Worm (Caenorhabditis elegans) whole organism, L3 larva: ENCODE data around the gene F58A6.1.

ENCODE experiments used
- R02D3.7 ChIP-seq: fragments of 150-350 bp; optimal IDR thresholded peaks from 2 replicates; lab custom pipeline; 2014; ENCODE audit warnings: missing biosample characterization, missing genetic modification characterization
- ZK546.5 ChIP-seq: sonication (generic microtip); optimal IDR thresholded peaks from 2 replicates; lab custom pipeline; 2017; ENCODE audit warnings: missing biosample characterization, missing genetic modification characterization
- aly-2 ChIP-seq: fragments of 150-350 bp; optimal IDR thresholded peaks from 2 replicates; lab custom pipeline; 2014; ENCODE audit warnings: missing biosample characterization, missing genetic modification characterization
- ama-1 ChIP-seq: fragments of 150-350 bp; optimal IDR thresholded peaks from 2 replicates; lab custom pipeline; 2018
- ceh-16 ChIP-seq: sonication (generic microtip); optimal IDR thresholded peaks from 2 replicates; lab custom pipeline; 2017; ENCODE audit warnings: missing biosample characterization, missing genetic modification characterization
- ceh-28 ChIP-seq: fragments of 150-350 bp; optimal IDR thresholded peaks from 2 replicates; lab custom pipeline; 2014; ENCODE audit warnings: missing biosample characterization, missing genetic modification reagents, missing genetic modification characterization
- ceh-82 ChIP-seq: fragments of 150-350 bp; optimal IDR thresholded peaks from 2 replicates; lab custom pipeline; 2014; ENCODE audit warnings: missing biosample characterization, missing genetic modification characterization
- ceh-9 ChIP-seq: sonication (generic microtip); optimal IDR thresholded peaks from 2 replicates; lab custom pipeline; 2018; ENCODE audit warnings: missing biosample characterization, missing genetic modification characterization
- daf-12 ChIP-seq: fragments of 150-350 bp; optimal IDR thresholded peaks from 2 replicates; lab custom pipeline; 2014; ENCODE audit warnings: missing biosample characterization, missing genetic modification reagents, missing genetic modification characterization
- egl-27 ChIP-seq: sonication (generic microtip); optimal IDR thresholded peaks from 4 replicates; lab custom pipeline; 2017; ENCODE audit warnings: missing biosample characterization, missing genetic modification reagents, missing genetic modification characterization
- elt-1 ChIP-seq: fragments of 150-350 bp; optimal IDR thresholded peaks from 2 replicates; lab custom pipeline; 2014; ENCODE audit warnings: missing biosample characterization, missing genetic modification characterization
- elt-2 ChIP-seq: sonication (generic microtip); optimal IDR thresholded peaks from 2 replicates; lab custom pipeline; 2016; ENCODE audit warnings: missing genetic modification reagents, mild to moderate bottlenecking, missing genetic modification characterization, missing compliant biosample characterization
- elt-3 ChIP-seq, 3 experiments: fragments of 150-350 bp in 1 of 3; sonication (generic microtip) in 2 of 3; optimal IDR thresholded peaks; 2 replicates in 2 of 3; 4 replicates in 1 of 3; lab custom pipeline; 2014 to 2017; ENCODE audit warnings: missing biosample characterization in 3 of 3, missing genetic modification characterization in 3 of 3
- hmg-11 ChIP-seq: sonication (generic microtip); optimal IDR thresholded peaks from 2 replicates; lab custom pipeline; 2016; ENCODE audit warnings: missing genetic modification characterization, missing compliant biosample characterization
- jun-1 ChIP-seq: fragments of 150-350 bp; optimal IDR thresholded peaks from 2 replicates; lab custom pipeline; 2014; ENCODE audit warnings: missing biosample characterization, missing genetic modification reagents, missing genetic modification characterization
- lin-39 ChIP-seq: fragments of 150-350 bp; optimal IDR thresholded peaks from 2 replicates; lab custom pipeline; 2018; ENCODE audit warnings: missing biosample characterization, missing genetic modification reagents, missing genetic modification characterization
- mdl-1 ChIP-seq: fragments of 150-350 bp; optimal IDR thresholded peaks from 2 replicates; lab custom pipeline; 2014; ENCODE audit warnings: missing biosample characterization, missing genetic modification characterization
- nfya-1 ChIP-seq: sonication (generic microtip); optimal IDR thresholded peaks from 2 replicates; lab custom pipeline; 2017; ENCODE audit warnings: missing genetic modification characterization, mild to moderate bottlenecking, missing compliant biosample characterization, antibody characterized with exemption, moderate library complexity; ENCODE audit not compliant: insufficient read depth
- nhr-11 ChIP-seq: fragments of 150-350 bp; optimal IDR thresholded peaks from 2 replicates; lab custom pipeline; 2014; ENCODE audit warnings: missing biosample characterization, missing genetic modification characterization
- nhr-12 ChIP-seq: fragments of 150-350 bp; optimal IDR thresholded peaks from 2 replicates; lab custom pipeline; 2014; ENCODE audit warnings: missing biosample characterization, missing genetic modification characterization
- nhr-23 ChIP-seq: fragments of 150-350 bp; optimal IDR thresholded peaks from 2 replicates; lab custom pipeline; 2014; ENCODE audit warnings: missing biosample characterization, missing genetic modification reagents, missing genetic modification characterization
- nhr-237 ChIP-seq: fragments of 150-350 bp; optimal IDR thresholded peaks from 2 replicates; lab custom pipeline; 2014; ENCODE audit warnings: missing biosample characterization, missing genetic modification characterization
- nhr-25 ChIP-seq: sonication (generic microtip); optimal IDR thresholded peaks from 2 replicates; lab custom pipeline; 2017; ENCODE audit warnings: missing biosample characterization, missing genetic modification characterization
- nhr-67 ChIP-seq: fragments of 150-350 bp; optimal IDR thresholded peaks from 2 replicates; lab custom pipeline; 2014; ENCODE audit warnings: missing biosample characterization, missing genetic modification characterization
- nhr-77 ChIP-seq: fragments of 150-350 bp; optimal IDR thresholded peaks from 2 replicates; lab custom pipeline; 2014; ENCODE audit warnings: missing biosample characterization, missing genetic modification characterization
- pha-4 ChIP-seq: fragments of 150-350 bp; optimal IDR thresholded peaks from 2 replicates; lab custom pipeline; 2014; ENCODE audit warnings: missing biosample characterization, missing genetic modification reagents, missing genetic modification characterization
- pqm-1 ChIP-seq: fragments of 150-350 bp; optimal IDR thresholded peaks from 2 replicates; lab custom pipeline; 2017; ENCODE audit warnings: missing biosample characterization, missing genetic modification characterization, inconsistent platforms
- skn-1 ChIP-seq: fragments of 150-350 bp; optimal IDR thresholded peaks from 2 replicates; lab custom pipeline; 2014; ENCODE audit warnings: missing biosample characterization, missing genetic modification characterization
- snpc-4 ChIP-seq: fragments of 150-350 bp; optimal IDR thresholded peaks from 2 replicates; lab custom pipeline; 2014; ENCODE audit warnings: missing biosample characterization, missing genetic modification characterization
- tbx-2 ChIP-seq: sonication (generic microtip); optimal IDR thresholded peaks from 2 replicates; lab custom pipeline; 2016; ENCODE audit warnings: mild to moderate bottlenecking, missing genetic modification characterization, missing compliant biosample characterization
- unc-39 ChIP-seq: sonication (generic microtip); optimal IDR thresholded peaks from 4 replicates; lab custom pipeline; 2017; ENCODE audit warnings: missing biosample characterization, missing genetic modification characterization
- unc-62 ChIP-seq: fragments of 150-350 bp; sonication (generic microtip); optimal IDR thresholded peaks from 4 replicates; lab custom pipeline; 2014; ENCODE audit warnings: missing biosample characterization, missing genetic modification reagents, missing genetic modification characterization
- zag-1 ChIP-seq: fragments of 150-350 bp; optimal IDR thresholded peaks from 2 replicates; lab custom pipeline; 2014; ENCODE audit warnings: missing biosample characterization, missing genetic modification characterization
- ztf-11 ChIP-seq: fragments of 150-350 bp; optimal IDR thresholded peaks from 2 replicates; lab custom pipeline; 2014; ENCODE audit warnings: missing biosample characterization, missing genetic modification characterization

Gene F58A6.1

DNA sequence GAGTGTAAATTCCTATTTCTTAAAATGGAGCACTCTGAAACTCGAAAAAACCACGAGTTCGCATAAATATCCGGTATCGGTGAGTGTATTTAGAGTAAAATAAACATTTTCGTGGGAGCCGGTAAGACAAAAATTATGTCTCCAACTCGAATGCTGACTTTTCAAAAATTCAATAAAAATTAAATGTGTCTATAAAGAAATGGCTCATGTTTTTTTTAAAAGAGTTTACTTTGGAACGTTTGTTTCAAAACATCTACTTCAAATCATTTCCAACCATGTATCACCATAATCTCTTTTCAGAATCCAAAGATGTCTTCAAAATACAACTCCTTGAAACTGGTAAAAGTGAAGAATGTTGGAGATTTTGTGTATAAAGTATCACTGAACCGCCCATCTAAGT lies at the start of gene F58A6.1:
F58A6.1 (plus strand) TSS at position 301 of the 400 bp plus-strand sequence.
- no peak for TF ChIP-seq nhr-77 (tag; lab: Kevin White, UChicago)
- no peak for TF ChIP-seq zag-1
- TF ChIP-seq, all 47 proteins: peak for 0

DNA sequence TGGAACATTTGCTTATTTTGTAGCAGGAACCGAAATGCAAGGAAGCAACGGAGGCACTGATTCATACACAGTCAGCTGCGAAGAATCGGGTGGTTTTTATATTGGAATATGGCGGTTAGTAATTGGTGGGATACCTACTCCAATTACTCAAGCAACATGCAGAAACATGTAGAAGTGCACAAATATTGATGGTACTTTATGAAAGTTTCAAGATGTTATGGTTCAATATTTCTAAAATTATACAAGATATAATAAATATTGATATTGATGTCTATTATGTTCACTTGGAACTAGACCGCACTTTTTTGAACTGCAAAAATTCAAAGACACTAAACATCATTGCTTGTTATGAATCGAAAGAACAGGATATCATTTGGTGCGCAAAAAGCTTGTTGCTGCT lies 48.8 kb upstream of the F58A6.1 start, which contains the start of gene C04G6.13:
C04G6.13 (plus strand) TSS at position 301 of the 400 bp plus-strand sequence.
- no peak for TF ChIP-seq nhr-12 (tag; lab: Kevin White, UChicago)

DNA sequence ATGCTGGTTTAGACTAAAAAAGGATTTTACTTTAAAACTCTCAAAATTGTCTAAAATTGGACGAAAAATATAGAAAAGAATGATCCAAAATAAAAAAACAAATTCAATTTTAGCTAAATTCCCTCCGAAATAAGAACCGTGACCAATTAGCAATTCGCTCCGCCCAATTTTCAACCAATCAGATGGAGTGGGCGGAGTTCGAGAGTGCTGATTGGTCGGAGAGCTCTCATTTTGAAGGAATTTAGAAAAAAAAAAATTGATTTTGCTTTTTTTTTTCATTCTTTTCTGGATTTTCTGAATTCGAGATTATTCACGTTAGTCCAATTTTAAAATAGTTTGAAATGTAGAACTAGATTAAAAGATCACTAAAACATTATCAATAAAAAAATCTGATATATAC lies 43.7 kb upstream of the F58A6.1 start:
- TF ChIP-seq nfya-1 (tag; lab: Kevin White, UChicago): peak; percentile 86
- no peak for TF ChIP-seq elt-1 (tag; lab: Kevin White, UChicago)

DNA sequence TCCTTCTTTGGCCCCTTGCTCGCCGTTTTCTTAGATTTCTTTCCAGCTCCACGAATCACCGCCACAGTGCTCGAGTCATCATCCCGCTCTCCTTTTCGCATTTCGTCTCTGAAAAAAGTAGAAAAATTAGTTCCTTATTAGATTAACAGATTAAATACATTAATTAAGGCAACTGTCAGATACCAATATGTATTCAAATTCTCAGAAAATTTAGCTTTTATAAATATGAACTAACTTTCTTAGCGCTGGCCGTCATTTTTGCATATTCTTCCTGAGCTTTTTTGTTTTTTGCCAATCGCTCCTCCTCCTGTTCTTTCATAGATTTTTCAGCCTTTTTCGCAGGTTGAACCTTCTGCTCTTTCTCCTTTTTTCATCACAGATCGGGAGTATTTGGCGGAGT lies 43.1 kb upstream of the F58A6.1 start, which contains the start of gene C04G6.6:
C04G6.6 (minus strand) TSS at position 101 of the 400 bp plus-strand sequence.
- no peak for TF ChIP-seq nhr-77 (tag; lab: Kevin White, UChicago)
- no peak for TF ChIP-seq jun-1 (tag; lab: Kevin White, UChicago)
- TF ChIP-seq, all 47 proteins: peak for 0

DNA sequence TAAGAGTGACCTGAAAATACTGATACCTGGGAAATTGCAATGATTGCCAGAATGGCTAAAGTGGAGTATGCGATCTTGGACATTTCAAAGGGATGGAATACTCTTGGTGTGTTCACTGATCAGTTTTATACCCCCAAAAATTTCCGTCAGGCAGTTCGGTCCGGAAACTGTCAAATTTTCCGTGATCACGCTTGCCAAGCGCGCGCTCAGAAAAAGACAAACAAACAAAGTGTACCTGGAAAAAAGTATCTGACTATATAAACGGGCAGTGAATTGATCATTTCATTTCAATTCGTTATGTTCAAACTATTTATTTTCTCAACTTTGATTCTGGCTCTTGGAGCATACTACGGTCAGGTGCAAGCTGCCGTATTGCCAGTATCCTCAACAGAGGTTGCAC lies 41.0 kb upstream of the F58A6.1 start, which contains the start of the genes idpb-3 and idpb-1:
idpb-3 (minus strand) TSS at position 101 of the 400 bp plus-strand sequence.
idpb-1 (plus strand) TSS at position 284 of the 400 bp plus-strand sequence.
- TF ChIP-seq nhr-23 (tag; lab: Kevin White, UChicago) (no peak), nhr-11 (tag; lab: Kevin White, UChicago) (no peak), nhr-67 (no peak), ztf-11 (tag; lab: Kevin White, UChicago) (no peak), unc-39 (no peak), ceh-9 (tag; lab: Kevin White, UChicago) (no peak), nhr-237 (tag; lab: Kevin White, UChicago) (no peak), aly-2 (tag; lab: Kevin White, UChicago) (no peak), jun-1 (tag; lab: Kevin White, UChicago) (no peak), egl-27 (tag; lab: Kevin White, UChicago) (no peak), ceh-28 (tag; lab: Kevin White, UChicago) (no peak)

DNA sequence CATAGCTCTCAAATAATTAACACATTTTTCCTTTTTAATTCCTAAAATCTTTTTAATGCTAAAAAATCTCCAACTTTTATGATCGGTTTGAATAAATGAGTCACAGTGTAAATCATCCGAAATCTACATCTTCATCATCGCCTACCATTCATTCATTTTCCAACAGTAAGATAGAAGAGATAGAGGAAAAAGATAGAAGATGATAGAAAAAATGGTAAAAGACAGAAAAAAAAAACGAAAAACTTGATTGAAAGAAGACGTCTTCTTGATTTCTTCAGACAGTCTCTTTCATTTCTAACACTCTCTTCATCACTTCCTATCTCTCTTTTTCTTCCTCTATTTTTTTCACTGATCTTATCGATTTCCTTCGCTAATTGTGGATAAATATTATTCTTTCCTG lies 39.5 kb upstream of the F58A6.1 start:
- TF ChIP-seq nhr-11 (tag; lab: Kevin White, UChicago) (no peak), elt-1 (tag; lab: Kevin White, UChicago) (peak; percentile 88), nhr-77 (tag; lab: Kevin White, UChicago) (no peak), nhr-25 (tag; lab: Kevin White, UChicago) (peak; percentile 3)

DNA sequence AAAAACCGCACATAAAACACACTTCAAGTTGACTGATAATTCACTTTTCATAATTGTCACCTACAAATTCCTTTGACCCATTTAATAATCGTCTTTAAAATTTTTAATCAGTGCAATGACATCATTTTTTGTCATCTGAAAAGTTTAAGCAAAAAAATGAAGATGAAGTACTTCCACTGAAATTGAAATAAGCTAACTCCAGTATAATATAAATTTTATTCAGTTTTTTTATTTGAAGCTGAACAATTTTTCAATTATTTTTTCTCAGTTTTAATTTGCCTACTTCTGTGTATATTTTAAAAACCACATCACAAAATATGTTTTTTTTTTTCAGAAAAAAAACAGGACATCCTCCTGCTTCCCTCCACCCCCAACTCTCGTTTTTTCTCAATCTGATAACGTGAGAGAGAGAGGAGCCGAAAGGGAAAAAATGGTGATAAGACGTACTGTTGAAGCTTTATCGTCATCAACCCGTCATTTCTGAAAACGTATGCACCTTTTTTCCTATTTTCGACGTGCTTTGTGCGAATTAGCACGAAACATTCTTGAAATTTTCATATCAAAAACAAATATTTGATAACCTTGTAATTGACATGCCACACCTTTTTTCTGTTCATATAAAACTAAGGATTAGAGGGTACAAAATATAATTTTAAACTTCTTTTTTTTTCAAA lies 38.8 kb upstream of the F58A6.1 start, which contains the start of the genes C04G6.11 and mpk-2:
C04G6.11 (minus strand) TSS at position 51 of the 674 bp plus-strand sequence.
mpk-2 (plus strand) TSS at position 335 of the 674 bp plus-strand sequence.
- TF ChIP-seq ceh-82 (tag; lab: Kevin White, UChicago) (no peak), pqm-1 (tag; lab: Kevin White, UChicago) (peak; percentile 42), pha-4 (tag; lab: Kevin White, UChicago) (peak; percentile 27), elt-2 (tag; lab: Kevin White, UChicago) (peak; percentile 99), mdl-1 (tag; lab: Kevin White, UChicago) (no peak), jun-1 (tag; lab: Kevin White, UChicago) (peak; percentile 33)

DNA sequence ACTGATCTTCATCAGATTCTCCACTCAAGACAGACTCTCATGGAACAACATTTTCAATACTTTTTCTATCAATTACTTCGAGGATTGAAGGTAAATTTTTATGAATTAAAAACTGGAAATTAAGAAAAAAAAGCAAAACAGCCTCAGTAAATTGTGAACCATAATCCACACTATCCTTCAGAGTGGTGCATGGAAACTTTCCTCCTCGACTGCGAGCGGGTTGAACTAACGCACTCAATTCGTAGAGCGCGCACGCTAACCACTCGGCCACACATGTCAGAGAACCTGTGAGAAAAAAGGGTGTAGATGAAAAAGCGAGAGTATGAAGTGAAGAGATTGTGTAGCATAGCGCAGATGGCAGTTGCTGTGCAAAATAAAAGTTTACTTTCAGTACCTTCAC lies 37.7 kb upstream of the F58A6.1 start:
- TF ChIP-seq elt-3 (tag; optimal IDR thresholded peaks at IDR 0.05; lab: Kevin White, UChicago) (peak in 1 of 3 experiments; percentile 48), nhr-237 (tag; lab: Kevin White, UChicago) (no peak), R02D3.7 (tag; lab: Kevin White, UChicago) (no peak), nhr-12 (tag; lab: Kevin White, UChicago) (no peak), nhr-23 (tag; lab: Kevin White, UChicago) (peak; percentile 69), ZK546.5 (tag; lab: Kevin White, UChicago) (no peak), unc-39 (no peak), skn-1 (tag; lab: Kevin White, UChicago) (no peak), elt-2 (tag; lab: Kevin White, UChicago) (peak; percentile 80), ztf-11 (tag; lab: Kevin White, UChicago) (no peak), ceh-16 (tag; lab: Kevin White, UChicago) (no peak), egl-27 (tag; lab: Kevin White, UChicago) (peak; percentile 67), unc-62 (GFP tag; lab: Kevin White, UChicago) (no peak), elt-1 (tag; lab: Kevin White, UChicago) (no peak), daf-12 (tag; lab: Kevin White, UChicago) (no peak), hmg-11 (tag; lab: Kevin White, UChicago) (peak; percentile 83), nhr-77 (tag; lab: Kevin White, UChicago) (peak; percentile 34), tbx-2 (tag; lab: Kevin White, UChicago) (peak; percentile 75), nfya-1 (tag; lab: Kevin White, UChicago) (peak; percentile 78), snpc-4 (tag; lab: Kevin White, UChicago) (peak; percentile 21), ama-1 (lab: Kevin White, UChicago) (peak; percentile 20), zag-1 (peak; percentile 4), lin-39 (peak; percentile 41), nhr-67 (no peak)
